Worm (Caenorhabditis elegans) whole organism, late embryonic: Measurements from ENCODE around the gene R10F2.4.

ENCODE experiments used
- ama-1 ChIP-seq: fragments of 150-350 bp; optimal IDR thresholded peaks from 2 replicates; lab custom pipeline; 2014
- dmd-4 ChIP-seq: sonication (generic microtip); optimal IDR thresholded peaks from 2 replicates; lab custom pipeline; 2016; ENCODE audit warnings: borderline replicate concordance, missing genetic modification characterization, missing compliant biosample characterization
- elt-2 ChIP-seq: sonication (generic microtip); optimal IDR thresholded peaks from 2 replicates; lab custom pipeline; 2016; ENCODE audit warnings: missing genetic modification reagents, missing genetic modification characterization, missing compliant biosample characterization
- fkh-10 ChIP-seq: fragments of 150-350 bp; optimal IDR thresholded peaks from 2 replicates; lab custom pipeline; 2014; ENCODE audit warnings: missing biosample characterization, missing genetic modification reagents, missing genetic modification characterization
- hlh-6 ChIP-seq: sonication (generic microtip); optimal IDR thresholded peaks from 2 replicates; lab custom pipeline; 2016; ENCODE audit warnings: missing genotype, missing genetic modification characterization, missing compliant biosample characterization
- nhr-11 ChIP-seq: fragments of 150-350 bp; optimal IDR thresholded peaks from 2 replicates; lab custom pipeline; 2014; ENCODE audit warnings: missing biosample characterization, missing genetic modification characterization
- pha-4 ChIP-seq: fragments of 150-350 bp; optimal IDR thresholded peaks from 2 replicates; lab custom pipeline; 2018; ENCODE audit warnings: missing biosample characterization, missing genetic modification reagents, missing genetic modification characterization
- tbx-2 ChIP-seq: sonication (generic microtip); optimal IDR thresholded peaks from 2 replicates; lab custom pipeline; 2016; ENCODE audit warnings: missing genetic modification characterization, missing compliant biosample characterization
- unc-86 ChIP-seq: sonication (generic microtip); optimal IDR thresholded peaks from 2 replicates; lab custom pipeline; 2016; ENCODE audit warnings: missing genetic modification characterization, missing compliant biosample characterization

DNA sequence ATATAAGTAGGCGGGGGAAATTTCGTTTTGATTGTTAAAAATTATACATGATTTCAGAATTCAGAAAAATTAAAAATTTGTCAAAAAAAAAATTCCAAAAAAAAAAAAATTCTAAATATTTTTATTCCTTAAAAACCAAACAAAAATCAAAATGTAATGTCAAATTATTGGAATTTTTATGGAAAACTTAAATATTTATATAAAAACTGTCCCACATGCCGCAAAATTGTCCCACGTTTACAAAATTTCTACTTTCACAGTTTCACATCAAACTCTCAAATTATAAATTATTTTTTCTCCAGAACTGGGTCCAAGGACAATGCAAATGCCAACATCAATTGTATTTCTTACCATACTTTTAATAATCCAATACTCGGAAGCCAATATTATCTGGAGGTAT, 31.5 kb downstream of the R10F2.4 start, which contains the start of gene F56F11.1:
- TF ChIP-seq ama-1, result no peak
- TF ChIP-seq unc-86, result no peak
- no peak for TF ChIP-seq nhr-11 (tag; lab: Kevin White, UChicago)
- TF ChIP-seq hlh-6 (tag; lab: Kevin White, UChicago), result no peak
- no peak for TF ChIP-seq pha-4 (tag; lab: Kevin White, UChicago)
- no peak for TF ChIP-seq dmd-4
- no peak for TF ChIP-seq fkh-10
- no peak for TF ChIP-seq elt-2
- no peak for TF ChIP-seq tbx-2
